Worm (Caenorhabditis elegans): ENCODE results near the gene nhr-98.

ce11 chrV:439183-439749 is 14.4 kb upstream of the nhr-98 start:
- no peak for TF ChIP-seq nfya-2 (GFP tag; IDR thresholded peaks at IDR 0.05)
- TF ChIP-seq D2030.7 (GFP tag; IDR thresholded peaks at IDR 0.05) = no peak
- no peak for TF ChIP-seq pha-4 (tag; optimal IDR thresholded peaks at IDR 0.05)
- no peak for TF ChIP-seq hsf-1 (GFP tag; IDR thresholded peaks at IDR 0.05)
- TF ChIP-seq rpc-1 (optimal IDR thresholded peaks at IDR 0.05) = no peak
- no peak for TF ChIP-seq rpc-1 (tag; optimal IDR thresholded peaks at IDR 0.05)
- no peak for TF ChIP-seq lsl-1 (GFP tag; optimal IDR thresholded peaks at IDR 0.05)
- no peak for TF ChIP-seq F10E7.11 (tag; optimal IDR thresholded peaks at IDR 0.05)
- no peak for TF ChIP-seq nfya-1 (tag; optimal IDR thresholded peaks at IDR 0.05; ENCODE audit: borderline replicate concordance, insufficient read depth)
- no peak for TF ChIP-seq nhr-179 (tag; optimal IDR thresholded peaks at IDR 0.05)
- no peak for TF ChIP-seq bed-1 (GFP tag; IDR thresholded peaks at IDR 0.05)
- no peak for TF ChIP-seq lin-26 (GFP tag; IDR thresholded peaks at IDR 0.05)
- no peak for TF ChIP-seq xnd-1 (tag; optimal IDR thresholded peaks at IDR 0.05)

Measured in whole organism, young adult.